Worm (Caenorhabditis elegans) whole organism, midembryonic: ENCODE data around the gene otpl-2.

ENCODE experiments used
- T22C8.4 ChIP-seq: fragments of 200-800 bp; sonication (Bioruptor generic); IDR thresholded peaks from 2 replicates; pipeline ENCODE4 v1.3.6; 2022; ENCODE audit warnings: missing genetic modification characterization, missing compliant biosample characterization
- cog-1 ChIP-seq: sonication (generic microtip); optimal IDR thresholded peaks from 2 replicates; lab custom pipeline; 2016; ENCODE audit warnings: missing genetic modification characterization, missing compliant biosample characterization
- flt-1 ChIP-seq: fragments of 200-800 bp; sonication (Bioruptor generic); IDR thresholded peaks from 2 replicates; pipeline ENCODE4 v1.3.6; 2022; ENCODE audit warnings: missing genetic modification characterization, missing compliant biosample characterization
- klf-2 ChIP-seq: fragments of 200-800 bp; sonication (Bioruptor generic); conservative IDR thresholded peaks from 2 replicates; pipeline ENCODE4 v1.3.6; 2022; ENCODE audit warnings: missing genetic modification reagents, missing genetic modification characterization, missing compliant biosample characterization
- med-1 ChIP-seq: sonication (generic microtip); optimal IDR thresholded peaks from 2 replicates; lab custom pipeline; 2017; ENCODE audit warnings: missing genetic modification characterization, mild to moderate bottlenecking, missing compliant biosample characterization, antibody characterized with exemption, missing genetic modification reagents; ENCODE audit not compliant: insufficient read depth
- ref-1 ChIP-seq: fragments of 200-800 bp; sonication (Bioruptor generic); conservative IDR thresholded peaks from 2 replicates; pipeline ENCODE4 v1.3.6; 2022; ENCODE audit warnings: missing genetic modification reagents, missing genetic modification characterization, missing compliant biosample characterization
- tab-1 ChIP-seq: fragments of 200-800 bp; sonication (Bioruptor generic); IDR thresholded peaks from 2 replicates; pipeline ENCODE4 v1.3.6; 2022; ENCODE audit warnings: missing genetic modification characterization, missing compliant biosample characterization
- ztf-23 ChIP-seq: fragments of 200-800 bp; sonication (Bioruptor generic); IDR thresholded peaks from 2 replicates; pipeline ENCODE4 v1.3.6; 2022; ENCODE audit warnings: missing genetic modification reagents, missing genetic modification characterization, missing compliant biosample characterization
- ztf-29 ChIP-seq: fragments of 200-800 bp; sonication (Bioruptor generic); IDR thresholded peaks from 2 replicates; pipeline ENCODE4 v1.3.6; 2022; ENCODE audit warnings: missing genetic modification reagents, missing genetic modification characterization, missing compliant biosample characterization

Gene otpl-2

DNA sequence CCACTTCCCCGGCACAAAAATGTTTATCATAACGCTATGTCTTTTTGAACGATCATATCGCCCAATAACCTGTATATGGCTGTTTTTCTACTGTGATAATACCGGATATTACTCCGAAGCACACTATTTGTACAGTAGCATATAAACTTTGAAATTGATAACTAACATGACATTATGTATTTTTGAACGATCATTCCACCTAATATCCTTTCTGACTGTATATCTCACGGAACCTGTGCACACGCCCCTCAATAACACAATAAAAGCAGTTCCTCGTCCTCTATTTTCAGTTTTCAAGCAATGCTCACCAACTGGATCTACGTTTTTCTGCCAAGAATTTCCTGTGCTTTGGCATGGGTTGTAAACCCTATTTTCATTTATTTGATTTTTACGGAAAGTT, 28.0 kb downstream of the otpl-2 start, which contains the start of gene srj-40:
Gene srj-40 (plus strand): TSS at position 301 of the 400 bp plus-strand sequence.
- no peak for TF ChIP-seq med-1 (GFP tag; lab: Kevin White, UChicago)
- no peak for TF ChIP-seq cog-1
- no peak for TF ChIP-seq ref-1
- TF ChIP-seq klf-2 (GFP tag; lab: Robert Waterston, UW): no peak
- TF ChIP-seq ztf-23 (GFP tag; lab: Robert Waterston, UW): no peak
- TF ChIP-seq T22C8.4 (GFP tag; lab: Robert Waterston, UW): no peak
- no peak for TF ChIP-seq flt-1 (GFP tag; lab: Robert Waterston, UW)
- no peak for TF ChIP-seq tab-1 (GFP tag; lab: Robert Waterston, UW)
- no peak for TF ChIP-seq ztf-29 (GFP tag; lab: Robert Waterston, UW)

DNA sequence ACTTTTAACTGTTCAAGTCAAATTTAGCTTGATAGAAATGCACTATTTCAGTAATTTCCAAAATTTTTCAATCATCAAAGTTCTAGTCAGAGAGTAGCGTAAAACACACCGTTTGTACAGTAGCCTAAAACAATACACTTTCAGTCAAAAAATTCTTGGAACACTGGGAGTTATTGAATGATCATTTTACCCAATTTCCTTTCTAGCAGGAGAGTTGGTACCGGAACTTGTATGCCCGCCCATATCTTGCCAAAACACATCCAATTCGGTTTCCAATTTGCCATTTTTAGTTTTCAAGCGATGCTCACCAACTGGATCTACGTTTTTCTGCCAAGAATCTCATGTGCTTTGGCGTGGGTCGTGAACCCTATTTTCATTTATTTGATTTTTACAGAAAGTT, 30.7 kb downstream of the otpl-2 start, which contains the start of gene srj-39:
Gene srj-39 (plus strand): TSS at position 301 of the 400 bp plus-strand sequence.
- TF ChIP-seq tab-1 (GFP tag; lab: Robert Waterston, UW) (no peak), T22C8.4 (GFP tag; lab: Robert Waterston, UW) (no peak), flt-1 (GFP tag; lab: Robert Waterston, UW) (no peak), ztf-29 (GFP tag; lab: Robert Waterston, UW) (no peak), cog-1 (no peak), ztf-23 (GFP tag; lab: Robert Waterston, UW) (no peak), klf-2 (GFP tag; lab: Robert Waterston, UW) (no peak), med-1 (GFP tag; lab: Kevin White, UChicago) (no peak), ref-1 (no peak)

DNA sequence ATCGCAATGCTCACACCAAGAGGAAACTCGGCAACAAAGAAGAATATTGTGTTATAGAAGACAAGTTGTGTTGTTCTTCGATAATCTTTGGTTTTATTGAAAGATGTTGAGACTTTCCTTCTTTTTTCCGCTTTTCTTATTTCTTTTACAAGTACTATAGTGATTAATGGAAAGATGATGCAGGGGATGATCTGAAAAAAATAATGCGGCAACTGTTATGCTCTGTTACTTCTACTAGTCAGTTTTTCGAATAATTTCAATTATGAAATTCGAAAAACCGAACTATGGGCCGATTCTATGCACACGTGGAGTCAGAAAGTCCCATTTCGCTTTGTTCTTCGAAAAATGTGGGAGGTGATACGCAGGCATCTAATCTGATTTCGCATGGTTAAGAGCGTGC, 33.1 kb downstream of the otpl-2 start:
- TF ChIP-seq cog-1: no peak
- no peak for TF ChIP-seq klf-2 (GFP tag; lab: Robert Waterston, UW)
- TF ChIP-seq ztf-23 (GFP tag; lab: Robert Waterston, UW): no peak
- TF ChIP-seq ztf-29 (GFP tag; lab: Robert Waterston, UW): no peak
- no peak for TF ChIP-seq med-1 (GFP tag; lab: Kevin White, UChicago)
- no peak for TF ChIP-seq T22C8.4 (GFP tag; lab: Robert Waterston, UW)
- no peak for TF ChIP-seq ref-1
- no peak for TF ChIP-seq tab-1 (GFP tag; lab: Robert Waterston, UW)

DNA sequence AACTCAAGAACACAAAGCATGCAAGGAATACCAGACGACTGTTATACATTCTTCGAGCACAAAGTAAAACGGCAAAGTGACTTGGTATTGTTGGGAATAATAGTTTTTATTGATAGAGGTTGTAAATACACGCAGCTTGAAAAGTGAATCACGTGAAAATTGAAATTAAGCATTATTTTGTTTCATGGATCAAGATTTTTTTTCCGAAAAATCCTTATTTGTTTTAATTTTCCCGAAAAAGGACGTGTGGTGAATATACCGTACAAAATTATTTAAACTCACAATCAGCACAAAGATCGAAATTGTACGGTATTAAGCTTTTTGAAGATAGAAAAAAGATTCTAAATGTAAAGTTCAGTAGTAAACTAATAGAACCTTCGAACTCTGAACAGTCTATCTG, 36.3 kb downstream of the otpl-2 start, which contains the start of gene clc-18:
Gene clc-18 (minus strand): TSS at position 101 of the 400 bp plus-strand sequence.
- no peak for TF ChIP-seq ztf-23 (GFP tag; lab: Robert Waterston, UW)
- no peak for TF ChIP-seq cog-1
- TF ChIP-seq ref-1: no peak
- TF ChIP-seq ztf-29 (GFP tag; lab: Robert Waterston, UW): no peak
- no peak for TF ChIP-seq tab-1 (GFP tag; lab: Robert Waterston, UW)
- no peak for TF ChIP-seq klf-2 (GFP tag; lab: Robert Waterston, UW)
- TF ChIP-seq med-1 (GFP tag; lab: Kevin White, UChicago): no peak
- TF ChIP-seq flt-1 (GFP tag; lab: Robert Waterston, UW): no peak
- TF ChIP-seq T22C8.4 (GFP tag; lab: Robert Waterston, UW): no peak

DNA sequence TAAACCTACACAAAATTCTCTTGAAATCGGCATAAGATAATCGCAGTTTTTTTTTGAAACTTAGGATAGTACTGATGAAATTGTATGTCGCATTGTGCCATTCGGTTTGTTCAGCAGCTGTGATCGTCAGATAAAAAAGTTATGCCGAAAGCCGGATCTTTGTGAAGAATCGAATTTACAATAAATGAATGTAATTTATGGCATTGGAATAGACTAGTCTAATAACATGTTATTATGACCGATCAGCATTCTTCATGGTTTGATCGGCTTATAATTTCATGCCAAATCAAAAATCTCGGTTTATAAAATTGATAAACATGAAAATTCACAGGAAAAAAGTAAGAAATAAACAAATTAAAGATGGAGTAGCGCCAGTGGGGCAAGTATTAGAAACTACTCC, 39.0 kb downstream of the otpl-2 start, which contains the start of gene srw-134:
Gene srw-134 (minus strand): TSS at position 101 of the 400 bp plus-strand sequence.
- TF ChIP-seq klf-2 (GFP tag; lab: Robert Waterston, UW) (no peak), med-1 (GFP tag; lab: Kevin White, UChicago) (no peak), T22C8.4 (GFP tag; lab: Robert Waterston, UW) (no peak), cog-1 (no peak), ztf-29 (GFP tag; lab: Robert Waterston, UW) (no peak), ref-1 (no peak), tab-1 (GFP tag; lab: Robert Waterston, UW) (no peak), flt-1 (GFP tag; lab: Robert Waterston, UW) (no peak), ztf-23 (GFP tag; lab: Robert Waterston, UW) (no peak)

DNA sequence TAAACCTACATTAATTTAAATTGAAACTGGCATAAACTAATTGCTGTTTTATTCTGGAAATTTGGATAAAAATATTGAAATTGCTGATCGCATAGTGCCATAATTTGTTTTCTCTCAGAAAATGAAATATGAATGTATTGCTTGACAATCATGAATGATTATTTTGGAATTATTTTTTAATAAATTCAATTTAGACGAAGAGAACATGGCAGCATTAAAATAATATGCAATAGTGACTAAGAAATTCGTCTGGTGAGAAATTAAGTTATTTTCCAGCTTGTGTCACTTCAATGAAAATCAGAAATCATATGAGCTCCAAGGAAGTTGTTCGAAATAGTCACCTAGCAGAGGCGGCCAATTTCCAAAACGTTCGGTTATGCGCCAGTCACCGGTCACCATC, 41.1 kb downstream of the otpl-2 start, which contains the start of gene srw-133:
Gene srw-133 (minus strand): TSS at position 101 of the 400 bp plus-strand sequence.
- TF ChIP-seq ztf-23 (GFP tag; lab: Robert Waterston, UW): no peak
- no peak for TF ChIP-seq ztf-29 (GFP tag; lab: Robert Waterston, UW)
- TF ChIP-seq ref-1: no peak
- no peak for TF ChIP-seq med-1 (GFP tag; lab: Kevin White, UChicago)
- no peak for TF ChIP-seq T22C8.4 (GFP tag; lab: Robert Waterston, UW)
- TF ChIP-seq cog-1: no peak
- TF ChIP-seq tab-1 (GFP tag; lab: Robert Waterston, UW): no peak
- no peak for TF ChIP-seq flt-1 (GFP tag; lab: Robert Waterston, UW)
- TF ChIP-seq klf-2 (GFP tag; lab: Robert Waterston, UW): no peak

DNA sequence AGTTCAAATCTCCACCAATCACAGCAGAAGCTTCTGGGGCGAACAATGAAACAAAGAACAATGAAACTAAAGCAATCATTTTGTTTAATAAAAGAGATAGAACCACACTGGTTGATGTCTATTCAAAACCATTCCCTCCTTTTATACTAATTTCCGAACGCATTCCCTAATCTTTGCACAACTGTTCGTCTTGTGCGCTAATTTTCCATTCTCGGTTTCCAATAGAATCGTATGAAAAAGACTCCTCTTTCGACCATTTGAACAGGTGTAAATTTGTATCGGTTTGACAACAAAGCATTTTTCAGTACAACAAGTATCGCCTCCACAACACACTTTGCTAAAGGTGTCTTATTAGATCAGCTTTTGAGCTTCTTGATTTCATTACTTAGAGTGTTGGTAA, 42.5 kb downstream of the otpl-2 start, which contains the start of gene T05B4.8:
Gene T05B4.8 (minus strand): TSS at position 101 of the 400 bp plus-strand sequence.
- TF ChIP-seq tab-1 (GFP tag; lab: Robert Waterston, UW) (no peak), klf-2 (GFP tag; lab: Robert Waterston, UW) (no peak), ref-1 (no peak), flt-1 (GFP tag; lab: Robert Waterston, UW) (no peak), ztf-23 (GFP tag; lab: Robert Waterston, UW) (no peak), cog-1 (no peak), med-1 (GFP tag; lab: Kevin White, UChicago) (no peak), ztf-29 (GFP tag; lab: Robert Waterston, UW) (no peak), T22C8.4 (GFP tag; lab: Robert Waterston, UW) (no peak)

DNA sequence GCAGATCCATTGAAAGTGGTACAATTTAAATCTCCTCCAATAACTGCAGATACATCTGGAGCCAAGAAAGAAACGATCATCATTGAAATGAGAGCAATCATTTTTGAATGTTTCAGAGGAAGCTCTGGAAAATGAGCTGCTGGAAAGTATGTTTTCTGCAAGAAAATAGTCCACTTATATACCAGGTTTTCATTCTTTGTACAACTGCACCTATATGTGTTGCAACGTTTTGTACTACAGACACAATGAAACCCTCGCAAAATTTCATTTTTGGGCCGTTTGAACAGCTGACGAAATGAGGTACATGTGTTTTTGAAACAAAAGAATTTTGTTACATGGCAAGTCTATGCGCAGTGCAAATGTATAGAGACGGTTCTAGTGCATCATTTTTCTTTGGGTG, 44.8 kb downstream of the otpl-2 start, which contains the start of gene T05B4.9:
Gene T05B4.9 (minus strand): TSS at position 101 of the 400 bp plus-strand sequence.
- no peak for TF ChIP-seq tab-1 (GFP tag; lab: Robert Waterston, UW)

DNA sequence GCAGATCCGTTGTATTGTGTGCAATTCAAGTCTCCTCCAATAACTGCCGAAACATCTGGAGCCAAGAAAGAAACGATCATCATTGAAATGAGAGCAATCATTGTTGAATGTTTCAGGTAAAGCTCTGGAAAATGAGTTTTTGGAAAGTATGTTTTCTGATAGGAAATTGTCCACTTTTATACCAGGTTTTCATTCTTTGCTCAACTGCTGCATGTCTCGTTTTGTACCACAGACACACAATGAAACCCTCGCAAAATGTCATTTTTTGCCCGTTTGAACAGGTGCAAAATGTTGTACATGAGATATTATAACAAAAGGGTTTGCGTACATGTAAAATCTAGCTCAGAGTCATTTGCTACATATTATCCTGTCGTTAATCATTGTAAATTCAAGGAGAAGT, 47.1 kb downstream of the otpl-2 start, which contains the start of gene T05B4.10:
Gene T05B4.10 (minus strand): TSS at position 101 of the 400 bp plus-strand sequence.
- TF ChIP-seq flt-1 (GFP tag; lab: Robert Waterston, UW): no peak
- no peak for TF ChIP-seq klf-2 (GFP tag; lab: Robert Waterston, UW)
- no peak for TF ChIP-seq ztf-23 (GFP tag; lab: Robert Waterston, UW)
- no peak for TF ChIP-seq med-1 (GFP tag; lab: Kevin White, UChicago)
- no peak for TF ChIP-seq ztf-29 (GFP tag; lab: Robert Waterston, UW)
- TF ChIP-seq T22C8.4 (GFP tag; lab: Robert Waterston, UW): no peak
- no peak for TF ChIP-seq ref-1
- no peak for TF ChIP-seq tab-1 (GFP tag; lab: Robert Waterston, UW)
- TF ChIP-seq cog-1: no peak
